Worm (Caenorhabditis elegans): Measurements from ENCODE around the gene kin-33.

The kin-33 gene

DNA sequence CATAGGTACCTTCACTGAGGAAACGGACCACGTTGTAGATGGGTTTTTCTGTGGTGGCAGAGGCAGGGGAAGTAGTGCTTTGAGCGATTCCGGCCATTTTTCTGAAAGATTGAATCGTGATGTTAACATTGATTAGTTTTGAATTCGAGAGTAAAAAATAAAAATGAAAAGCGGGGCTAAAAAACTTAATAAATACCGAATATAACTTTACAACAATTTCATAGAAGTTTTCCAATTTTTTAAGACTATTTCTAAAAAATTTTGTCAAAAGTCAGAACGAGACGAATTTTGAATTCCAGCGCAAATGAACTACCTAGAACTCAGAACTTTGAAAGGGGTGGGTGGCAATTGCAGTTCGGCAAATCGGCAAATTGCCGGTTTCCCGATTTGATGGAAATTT, at the start of gene kin-33:
Gene kin-33 (minus strand): TSS at position 101 of the 400 bp plus-strand sequence.
- TF ChIP-seq daf-12 (tag; optimal IDR thresholded peaks at IDR 0.05) (no peak), spr-1 (tag; optimal IDR thresholded peaks at IDR 0.05) (no peak), mes-2 (tag; optimal IDR thresholded peaks at IDR 0.05; ENCODE audit: poor library complexity, severe bottlenecking) (no peak), gei-8 (GFP tag; optimal IDR thresholded peaks at IDR 0.05) (no peak), lin-13 (GFP tag; optimal IDR thresholded peaks at IDR 0.05) (no peak), nhr-76 (tag; optimal IDR thresholded peaks at IDR 0.05) (no peak), Y75B8A.6 (GFP tag; IDR thresholded peaks at IDR 0.05) (no peak), egl-27 (tag; optimal IDR thresholded peaks at IDR 0.05) (no peak), arid-1 (GFP tag; conservative IDR thresholded peaks at IDR 0.05) (no peak), dmd-6 (GFP tag; IDR thresholded peaks at IDR 0.05) (no peak), snpc-4 (tag; optimal IDR thresholded peaks at IDR 0.05) (no peak), dmd-9 (GFP tag; IDR thresholded peaks at IDR 0.05) (no peak), daf-19 (GFP tag; conservative IDR thresholded peaks at IDR 0.05) (no peak), Y5F2A.4 (GFP tag; optimal IDR thresholded peaks at IDR 0.05) (no peak), nhr-42 (GFP tag; IDR thresholded peaks at IDR 0.05) (no peak)

DNA sequence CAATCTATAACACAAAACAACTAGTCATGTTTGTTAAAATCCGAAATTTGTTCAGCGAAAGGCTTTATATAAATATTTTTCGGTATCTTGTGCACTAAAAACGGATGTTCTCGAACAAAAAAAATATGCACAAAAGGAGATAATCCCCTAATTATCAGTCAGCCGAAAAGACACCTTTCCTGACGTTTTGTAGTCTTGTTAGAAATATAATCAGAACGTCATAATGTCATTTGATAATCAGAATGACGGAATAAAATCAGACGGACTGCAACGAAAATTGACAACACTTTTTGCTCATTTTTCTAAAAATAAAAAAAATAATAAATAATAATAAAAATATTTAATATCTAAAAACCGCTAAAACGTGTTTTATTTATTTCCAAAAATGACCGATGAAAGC, 49.5 kb upstream of the kin-33 start:
- TF ChIP-seq lin-29 (GFP tag; IDR thresholded peaks at IDR 0.05): no peak
- no peak for TF ChIP-seq mdl-1 (tag; optimal IDR thresholded peaks at IDR 0.05)
- no peak for TF ChIP-seq madf-9 (GFP tag; conservative IDR thresholded peaks at IDR 0.05)
- no peak for TF ChIP-seq mes-2 (tag; optimal IDR thresholded peaks at IDR 0.05; ENCODE audit: poor library complexity, severe bottlenecking)

ce11 chrV:281616-282015, 47.1 kb upstream of the kin-33 start, which contains the start of gene npr-5:
Gene npr-5, minus strand, starts transcription at chrV:281716.
- TF ChIP-seq nhr-76 (tag; optimal IDR thresholded peaks at IDR 0.05): no peak
- TF ChIP-seq mes-2 (tag; optimal IDR thresholded peaks at IDR 0.05; ENCODE audit: poor library complexity, severe bottlenecking): no peak
- TF ChIP-seq F44E2.7 (GFP tag; IDR thresholded peaks at IDR 0.05): no peak
- no peak for TF ChIP-seq nhr-25 (tag; optimal IDR thresholded peaks at IDR 0.05; ENCODE audit: borderline replicate concordance, insufficient read depth)
- TF ChIP-seq mdl-1 (tag; optimal IDR thresholded peaks at IDR 0.05): no peak
- no peak for TF ChIP-seq lir-3 (tag; optimal IDR thresholded peaks at IDR 0.05)
- no peak for TF ChIP-seq set-16 (GFP tag; IDR thresholded peaks at IDR 0.05)
- TF ChIP-seq attf-4 (tag; optimal IDR thresholded peaks at IDR 0.05): no peak
- no peak for TF ChIP-seq madf-5 (GFP tag; IDR thresholded peaks at IDR 0.05)
- TF ChIP-seq T20F7.1 (GFP tag; optimal IDR thresholded peaks at IDR 0.05): no peak
- TF ChIP-seq aly-2 (tag; optimal IDR thresholded peaks at IDR 0.05): no peak
- no peak for TF ChIP-seq zip-11 (GFP tag; IDR thresholded peaks at IDR 0.05)
- TF ChIP-seq unc-39 (tag; optimal IDR thresholded peaks at IDR 0.05): no peak
- TF ChIP-seq Y75B8A.6 (GFP tag; IDR thresholded peaks at IDR 0.05): no peak
- no peak for TF ChIP-seq nhr-28 (tag; optimal IDR thresholded peaks at IDR 0.05)
- no peak for TF ChIP-seq lim-7 (GFP tag; IDR thresholded peaks at IDR 0.05)
- no peak for TF ChIP-seq daf-8 (GFP tag; IDR thresholded peaks at IDR 0.05)
- TF ChIP-seq ceh-44 (GFP tag; IDR thresholded peaks at IDR 0.05): no peak
- TF ChIP-seq daf-19 (GFP tag; conservative IDR thresholded peaks at IDR 0.05): no peak
- no peak for TF ChIP-seq hif-1 (tag; optimal IDR thresholded peaks at IDR 0.05)

DNA sequence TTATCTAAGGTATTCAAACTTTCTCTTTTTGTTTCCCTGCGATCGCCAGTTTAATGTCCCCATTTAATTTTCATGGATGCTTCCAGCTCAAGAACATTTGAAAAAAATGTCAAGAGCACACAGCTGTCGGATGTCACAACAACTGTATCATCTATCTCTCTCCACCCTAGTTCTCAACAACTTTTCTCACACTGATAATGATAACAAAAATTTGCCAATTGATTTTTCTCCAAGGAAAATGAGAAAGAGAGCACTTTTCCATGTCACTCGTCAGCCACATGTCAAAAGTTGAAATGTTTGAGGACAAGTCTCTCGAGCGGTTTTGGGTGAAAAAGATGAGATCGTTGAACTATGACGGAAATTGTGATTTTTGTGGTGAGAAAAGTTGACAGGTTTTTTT, 46.6 kb upstream of the kin-33 start:
- TF ChIP-seq ceh-20 (GFP tag; IDR thresholded peaks at IDR 0.05) (peak; percentile 33; the same call in 1 of the 2 replicates), nhr-11 (tag; optimal IDR thresholded peaks at IDR 0.05) (peak; percentile 29), lsy-2 (tag; optimal IDR thresholded peaks at IDR 0.05) (peak in 1 of 2 experiments; percentile 18), Y5F2A.4 (GFP tag; optimal IDR thresholded peaks at IDR 0.05) (no peak), nhr-102 (tag; optimal IDR thresholded peaks at IDR 0.05) (no peak), lin-38 (GFP tag; IDR thresholded peaks at IDR 0.05) (no peak), unc-62 (GFP tag; optimal IDR thresholded peaks at IDR 0.05 in 1 of 2) (peak in 1 of 2 experiments; percentile 76), unc-62 (tag; optimal IDR thresholded peaks at IDR 0.05) (no peak)

Measured in whole organism, L4 larva.